Fruit fly (Drosophila melanogaster) whole organism, wandering third instar larva: ENCODE measurements around the gene Dhc1.

Experiments
- Dfd ChIP-seq: fragments of >200 bp; optimal IDR thresholded peaks from 2 replicates; lab custom pipeline; 2017; ENCODE audit warnings: missing biosample characterization, missing genetic modification characterization
- GATAd ChIP-seq: sonication (Bioruptor generic); optimal IDR thresholded peaks from 2 replicates; lab custom pipeline; 2016; ENCODE audit warnings: missing biosample characterization, missing genetic modification characterization
- HLH106 ChIP-seq: fragments of 200-800 bp; optimal IDR thresholded peaks from 3 replicates; lab custom pipeline; 2019; ENCODE audit warnings: missing biosample characterization, mild to moderate bottlenecking, missing genetic modification characterization, moderate library complexity
- Hnf4 ChIP-seq: fragments of 200-800 bp; sonication (Bioruptor generic); optimal IDR thresholded peaks from 2 replicates; lab custom pipeline; 2016; ENCODE audit warnings: missing biosample characterization, mild to moderate bottlenecking, missing genetic modification characterization
- Myc ChIP-seq: fragments of >200 bp; optimal IDR thresholded peaks from 2 replicates; lab custom pipeline; 2017
- Vsx2 ChIP-seq: fragments of 200-300, 225-300 bp; sonication (Bioruptor generic); optimal IDR thresholded peaks from 2 replicates; lab custom pipeline; 2018; ENCODE audit warnings: missing biosample characterization, missing genetic modification characterization; ENCODE audit not compliant: partially characterized antibody
- foxo ChIP-seq, 2 experiments: fragments of 200-800 bp; sonication (Bioruptor generic); optimal IDR thresholded peaks; 2 replicates in 1 of 2; 3 replicates in 1 of 2; lab custom pipeline; 2016 to 2017; ENCODE audit warnings: missing biosample characterization in 2 of 2, missing genetic modification characterization in 2 of 2
- psq ChIP-seq: fragments of 200-800 bp; sonication (Bioruptor generic); optimal IDR thresholded peaks from 3 replicates; lab custom pipeline; 2017; ENCODE audit warnings: missing biosample characterization, mild to moderate bottlenecking, missing genetic modification characterization, moderate library complexity
- rgr ChIP-seq: fragments of 200-800 bp; sonication (Bioruptor generic); optimal IDR thresholded peaks from 3 replicates; lab custom pipeline; 2016; ENCODE audit warnings: missing biosample characterization, mild to moderate bottlenecking, missing genetic modification characterization
- sage ChIP-seq: fragments of 200-800 bp; sonication (Bioruptor generic); optimal IDR thresholded peaks from 2 replicates; lab custom pipeline; 2016; ENCODE audit warnings: missing biosample characterization, mild to moderate bottlenecking, missing genetic modification characterization
- usp ChIP-seq: fragments of >200 bp; optimal IDR thresholded peaks from 2 replicates; lab custom pipeline; 2017; ENCODE audit warnings: missing biosample characterization, missing genetic modification characterization

DNA sequence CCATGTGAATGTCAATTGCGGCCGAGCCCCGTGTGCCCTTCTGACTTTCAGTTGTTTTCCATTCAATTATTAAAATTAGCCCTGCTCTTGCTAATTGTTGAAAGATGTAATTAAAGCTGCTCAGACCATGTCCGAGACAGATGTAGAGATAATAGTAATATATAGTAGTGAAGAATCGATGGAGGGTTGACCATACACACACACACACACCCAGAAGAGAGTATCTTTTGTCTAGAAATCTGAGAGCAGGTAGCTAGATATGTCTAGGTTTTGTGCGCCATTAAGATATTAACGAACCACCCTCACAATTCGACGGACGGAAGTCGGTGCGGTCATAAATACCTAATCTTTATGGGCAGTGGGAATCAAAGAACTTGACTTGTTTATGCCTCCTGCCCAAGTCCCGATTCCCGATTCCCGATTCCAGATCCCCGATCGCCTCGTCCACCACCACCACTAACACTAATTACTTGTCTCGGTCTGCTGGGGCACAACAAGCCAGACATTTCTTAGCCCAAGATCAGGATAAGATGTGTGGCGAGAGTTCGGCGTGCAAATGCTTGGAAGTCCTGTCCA lies 69.9 kb downstream of the Dhc1 start:
- no peak for TF ChIP-seq HLH106 (tag; lab: Kevin White, UChicago)
- no peak for TF ChIP-seq Hnf4 (GFP tag; lab: Kevin White, UChicago)
- no peak for TF ChIP-seq Vsx2 (GFP tag; lab: Kevin White, UChicago)
- no peak for TF ChIP-seq rgr (GFP tag; lab: Kevin White, UChicago)
- no peak for TF ChIP-seq psq
- no peak for TF ChIP-seq foxo (GFP tag; optimal IDR thresholded peaks at IDR 0.05; lab: Kevin White, UChicago)
- no peak for TF ChIP-seq Myc (lab: Kevin White, UChicago)
- no peak for TF ChIP-seq GATAd (GFP tag; lab: Kevin White, UChicago)
- no peak for TF ChIP-seq usp
- TF ChIP-seq Dfd, result no peak
- TF ChIP-seq sage (GFP tag; lab: Kevin White, UChicago), result no peak
